Worm (Caenorhabditis elegans) whole organism, L1 larva: Measurements from ENCODE around the gene F18E9.1.
A peak's percentile ranks its signal among the peaks of the same experiment; 100 is the strongest.

ENCODE experiments used
- alr-1 ChIP-seq: fragments of 200-800 bp; sonication (Bioruptor generic); optimal IDR thresholded peaks from 2 replicates; lab custom pipeline; 2018; ENCODE audit warnings: borderline replicate concordance, mild to moderate bottlenecking, missing genetic modification characterization, missing compliant biosample characterization
- dpl-1 ChIP-seq, 3 experiments: fragments of 150-350 bp in 2 of 3; sonication (generic microtip) in 1 of 3; optimal IDR thresholded peaks; 2 replicates each; lab custom pipeline; 2014 to 2017; ENCODE audit warnings: missing biosample characterization in 3 of 3, missing genetic modification characterization in 3 of 3, missing genetic modification reagents in 3 of 3
- dsc-1 ChIP-seq: sonication (generic microtip); optimal IDR thresholded peaks from 2 replicates; lab custom pipeline; 2016; ENCODE audit warnings: mild to moderate bottlenecking, missing genetic modification characterization, missing compliant biosample characterization
- efl-1 ChIP-seq, 4 experiments: fragments of 150-350 bp; optimal IDR thresholded peaks in 3 of 4; peaks in 1 of 4; 1 replicate in 1 of 4; 2 replicates in 3 of 4; lab custom pipeline; 2014; ENCODE audit warnings: missing biosample characterization in 2 of 4, missing genetic modification characterization in 2 of 4, missing genetic modification reagents in 2 of 4
- elt-2 ChIP-seq: sonication (generic microtip); optimal IDR thresholded peaks from 2 replicates; lab custom pipeline; 2016; ENCODE audit warnings: missing genetic modification characterization, mild to moderate bottlenecking, inconsistent platforms, missing compliant biosample characterization, missing genetic modification reagents
- ets-5 ChIP-seq: fragments of 200-800 bp; sonication (Bioruptor generic); IDR thresholded peaks from 2 replicates; pipeline ENCODE4 v1.3.6; 2022; ENCODE audit warnings: missing genetic modification characterization, missing compliant biosample characterization
- fkh-4 ChIP-seq: sonication (generic microtip); optimal IDR thresholded peaks from 2 replicates; lab custom pipeline; 2016; ENCODE audit warnings: missing compliant biosample characterization, missing genetic modification characterization, borderline replicate concordance
- hlh-17 ChIP-seq: fragments of 200-800 bp; sonication (Bioruptor generic); optimal IDR thresholded peaks from 2 replicates; lab custom pipeline; 2018; ENCODE audit warnings: missing genetic modification characterization, mild to moderate bottlenecking, missing compliant biosample characterization, moderate library complexity, borderline replicate concordance
- hlh-4 ChIP-seq: sonication (generic microtip); optimal IDR thresholded peaks from 2 replicates; lab custom pipeline; 2016; ENCODE audit warnings: mild to moderate bottlenecking, missing genetic modification characterization, missing compliant biosample characterization
- isw-1 ChIP-seq: fragments of 200-800 bp; sonication (Bioruptor generic); IDR thresholded peaks from 2 replicates; pipeline ENCODE4 v1.3.6; 2022; ENCODE audit warnings: missing genetic modification characterization, missing compliant biosample characterization
- lin-13 ChIP-seq: fragments of 150-350 bp; optimal IDR thresholded peaks from 2 replicates; lab custom pipeline; 2014; ENCODE audit warnings: missing biosample characterization, missing genetic modification reagents, missing genetic modification characterization
- lin-35 ChIP-seq, 2 experiments: fragments of 150-350 bp; optimal IDR thresholded peaks; 2 replicates each; lab custom pipeline; 2014; ENCODE audit warnings: missing biosample characterization in 2 of 2, missing genetic modification characterization in 2 of 2, missing genetic modification reagents in 2 of 2
- lir-3 ChIP-seq: sonication (generic microtip); optimal IDR thresholded peaks from 2 replicates; lab custom pipeline; 2016; ENCODE audit warnings: mild to moderate bottlenecking, missing genetic modification characterization, moderate library complexity, missing compliant biosample characterization; ENCODE audit not compliant: poor library complexity
- mab-9 ChIP-seq: fragments of 200-800 bp; sonication (Bioruptor generic); IDR thresholded peaks from 2 replicates; pipeline ENCODE4 v1.3.6; 2022; ENCODE audit warnings: missing genetic modification reagents, missing genetic modification characterization, missing compliant biosample characterization
- mdl-1 ChIP-seq, 2 experiments: fragments of 150-350 bp; optimal IDR thresholded peaks; 2 replicates each; lab custom pipeline; 2014 to 2017; ENCODE audit warnings: missing biosample characterization in 2 of 2, missing genetic modification characterization in 2 of 2, inconsistent platforms in 1 of 2
- nhr-20 ChIP-seq: sonication (generic microtip); optimal IDR thresholded peaks from 2 replicates; lab custom pipeline; 2016; ENCODE audit warnings: mild to moderate bottlenecking, missing genetic modification characterization, missing compliant biosample characterization
- nhr-237 ChIP-seq: fragments of 150-350 bp; optimal IDR thresholded peaks from 2 replicates; lab custom pipeline; 2014; ENCODE audit warnings: missing biosample characterization, missing genetic modification characterization
- nhr-47 ChIP-seq: sonication (generic microtip); optimal IDR thresholded peaks from 2 replicates; lab custom pipeline; 2016; ENCODE audit warnings: mild to moderate bottlenecking, missing genetic modification characterization, moderate library complexity, missing compliant biosample characterization
- nhr-71 ChIP-seq: sonication (generic microtip); optimal IDR thresholded peaks from 2 replicates; lab custom pipeline; 2016; ENCODE audit warnings: mild to moderate bottlenecking, missing genetic modification characterization, moderate library complexity, missing compliant biosample characterization
- nhr-77 ChIP-seq: fragments of 150-350 bp; optimal IDR thresholded peaks from 2 replicates; lab custom pipeline; 2014; ENCODE audit warnings: missing biosample characterization, missing genetic modification characterization
- nhr-85 ChIP-seq: sonication (generic microtip); peaks from one replicate; lab custom pipeline; 2016; ENCODE audit warnings: missing genetic modification characterization, inconsistent platforms, missing compliant biosample characterization
- nhr-90 ChIP-seq: sonication (generic microtip); optimal IDR thresholded peaks from 2 replicates; lab custom pipeline; 2016; ENCODE audit warnings: mild to moderate bottlenecking, missing genetic modification characterization, missing compliant biosample characterization; ENCODE audit not compliant: poor library complexity
- pax-3 ChIP-seq: fragments of 200-800 bp; sonication (Bioruptor generic); optimal IDR thresholded peaks from 2 replicates; lab custom pipeline; 2018; ENCODE audit warnings: mild to moderate bottlenecking, missing genetic modification characterization, moderate library complexity, missing compliant biosample characterization
- rnt-1 ChIP-seq: sonication (generic microtip); optimal IDR thresholded peaks from 2 replicates; lab custom pipeline; 2016; ENCODE audit warnings: mild to moderate bottlenecking, missing genetic modification characterization, moderate library complexity, missing compliant biosample characterization
- snu-23 ChIP-seq: sonication (generic microtip); optimal IDR thresholded peaks from 2 replicates; lab custom pipeline; 2016; ENCODE audit warnings: missing genetic modification characterization, missing compliant biosample characterization
- sup-37 ChIP-seq: fragments of 200-800 bp; sonication (Bioruptor generic); optimal IDR thresholded peaks from 2 replicates; lab custom pipeline; 2018; ENCODE audit warnings: mild to moderate bottlenecking, missing genetic modification characterization, missing compliant biosample characterization
- tlp-1 ChIP-seq: fragments of 150-350 bp; optimal IDR thresholded peaks from 2 replicates; lab custom pipeline; 2014; ENCODE audit warnings: missing biosample characterization, missing genetic modification characterization
- unc-130 ChIP-seq: fragments of 150-350 bp; optimal IDR thresholded peaks from 2 replicates; lab custom pipeline; 2017; ENCODE audit warnings: missing biosample characterization, missing genetic modification characterization, inconsistent platforms
- unc-86 ChIP-seq: sonication (generic microtip); optimal IDR thresholded peaks from 2 replicates; lab custom pipeline; 2016; ENCODE audit warnings: missing genetic modification characterization, missing compliant biosample characterization
- zag-1 ChIP-seq: fragments of 150-350 bp; optimal IDR thresholded peaks from 2 replicates; lab custom pipeline; 2014; ENCODE audit warnings: missing biosample characterization, missing genetic modification characterization
- zip-4 ChIP-seq: fragments of 200-800 bp; sonication (Bioruptor generic); optimal IDR thresholded peaks from 2 replicates; lab custom pipeline; 2018; ENCODE audit warnings: mild to moderate bottlenecking, missing genetic modification characterization, moderate library complexity, missing compliant biosample characterization
- ztf-11 ChIP-seq, 2 experiments: sonication (generic microtip); optimal IDR thresholded peaks; 2 replicates each; lab custom pipeline; 2016 to 2017; ENCODE audit warnings: missing genetic modification characterization in 2 of 2, missing biosample characterization in 1 of 2, missing compliant biosample characterization in 1 of 2
- ztf-4 ChIP-seq: fragments of 150-350 bp; optimal IDR thresholded peaks from 2 replicates; lab custom pipeline; 2014; ENCODE audit warnings: missing biosample characterization, missing genetic modification characterization

Gene F18E9.1

ce11 chrX:8613053-8613452 is 11.7 kb downstream of the F18E9.1 start, which contains the start of gene K01A12.2:
TSS of gene K01A12.2 (plus strand) at chrX:8613353.
- no peak for TF ChIP-seq ztf-11 (tag; optimal IDR thresholded peaks at IDR 0.05; lab: Kevin White, UChicago)

ce11 chrX:8623840-8624591 is 22.7 kb downstream of the F18E9.1 start:
- TF ChIP-seq lir-3 (tag; lab: Kevin White, UChicago) (no peak), pax-3 (tag; lab: Kevin White, UChicago) (no peak), snu-23 (GFP tag; lab: Kevin White, UChicago) (peak; percentile 14), nhr-71 (peak; percentile 8), nhr-77 (tag; lab: Kevin White, UChicago) (peak; percentile 18), mab-9 (GFP tag; lab: Robert Waterston, UW) (no peak), nhr-90 (tag; lab: Kevin White, UChicago) (peak; percentile 22), efl-1 (optimal IDR thresholded peaks at IDR 0.05; lab: Kevin White, UChicago) (no peak), efl-1 (GFP tag; optimal IDR thresholded peaks at IDR 0.05 in 1 of 2; lab: Kevin White, UChicago) (peak in 1 of 2 experiments; percentile 80), rnt-1 (tag; lab: Kevin White, UChicago) (peak; percentile 45), nhr-85 (tag; lab: Kevin White, UChicago) (peak; percentile 27), sup-37 (GFP tag; lab: Kevin White, UChicago) (no peak), nhr-47 (tag; lab: Kevin White, UChicago) (peak; percentile 14)

ce11 chrX:8625090-8625489 is 23.8 kb downstream of the F18E9.1 start, which contains the start of gene K01A12.3:
TSS of gene K01A12.3 (minus strand) at chrX:8625190.
- no peak for TF ChIP-seq ztf-4 (tag; lab: Kevin White, UChicago)
- TF ChIP-seq ets-5 (GFP tag; lab: Robert Waterston, UW), result no peak
- TF ChIP-seq lin-13 (GFP tag; lab: Kevin White, UChicago), result no peak
- TF ChIP-seq mab-9 (GFP tag; lab: Robert Waterston, UW), result no peak
- no peak for TF ChIP-seq hlh-4 (tag; lab: Kevin White, UChicago)
- TF ChIP-seq dsc-1 (tag; lab: Kevin White, UChicago), result no peak

ce11 chrX:8638679-8639184 is 37.4 kb downstream of the F18E9.1 start:
- TF ChIP-seq nhr-237 (no peak), unc-86 (no peak), nhr-90 (tag; lab: Kevin White, UChicago) (peak; percentile 22)

ce11 chrX:8640654-8641053 is 39.3 kb downstream of the F18E9.1 start:
- peak; percentile 38 for TF ChIP-seq nhr-85 (tag; lab: Kevin White, UChicago)
- TF ChIP-seq snu-23 (GFP tag; lab: Kevin White, UChicago), result peak; percentile 6
- TF ChIP-seq isw-1 (GFP tag; lab: Robert Waterston, UW), result no peak
- TF ChIP-seq lin-35 (GFP tag; optimal IDR thresholded peaks at IDR 0.05; lab: Kevin White, UChicago), result peak in 1 of 2 experiments; percentile 20
- TF ChIP-seq unc-130 (tag; lab: Kevin White, UChicago), result no peak
- TF ChIP-seq elt-2 (tag; lab: Kevin White, UChicago), result peak; percentile 12
- peak; percentile 17 for TF ChIP-seq nhr-20
- peak; percentile 2 for TF ChIP-seq nhr-90 (tag; lab: Kevin White, UChicago)

ce11 chrX:8643817-8644216 is 42.5 kb downstream of the F18E9.1 start, which contains the start of gene stg-2:
TSS of gene stg-2 (minus strand) at chrX:8643917.
- TF ChIP-seq alr-1 (no peak), zag-1 (no peak), mdl-1 (tag; optimal IDR thresholded peaks at IDR 0.05; lab: Kevin White, UChicago) (no peak), hlh-4 (tag; lab: Kevin White, UChicago) (no peak), fkh-4 (tag; lab: Kevin White, UChicago) (no peak), nhr-85 (tag; lab: Kevin White, UChicago) (no peak), zip-4 (no peak), dpl-1 (GFP tag; optimal IDR thresholded peaks at IDR 0.05; lab: Kevin White, UChicago) (no peak), tlp-1 (tag; lab: Kevin White, UChicago) (no peak), unc-130 (tag; lab: Kevin White, UChicago) (no peak), hlh-17 (GFP tag; lab: Kevin White, UChicago) (no peak), lir-3 (tag; lab: Kevin White, UChicago) (no peak)
